Fruit fly (Drosophila melanogaster) whole organism, wandering third instar larva: Measurements from ENCODE around the gene CG33795.

Experiments used
- Abd-B ChIP-seq: fragments of >200 bp; optimal IDR thresholded peaks from 2 replicates; lab custom pipeline; 2017; ENCODE audit warnings: missing biosample characterization, missing genetic modification characterization
- Dfd ChIP-seq: fragments of >200 bp; optimal IDR thresholded peaks from 2 replicates; lab custom pipeline; 2017; ENCODE audit warnings: missing biosample characterization, missing genetic modification characterization
- GATAd ChIP-seq: sonication (Bioruptor generic); optimal IDR thresholded peaks from 2 replicates; lab custom pipeline; 2016; ENCODE audit warnings: missing biosample characterization, missing genetic modification characterization
- Hnf4 ChIP-seq: fragments of 200-800 bp; sonication (Bioruptor generic); optimal IDR thresholded peaks from 2 replicates; lab custom pipeline; 2016; ENCODE audit warnings: missing biosample characterization, mild to moderate bottlenecking, missing genetic modification characterization
- Mio ChIP-seq: sonication (Bioruptor generic); optimal IDR thresholded peaks from 2 replicates; lab custom pipeline; 2016; ENCODE audit warnings: missing biosample characterization, missing genetic modification characterization
- h ChIP-seq: fragments of 200-800 bp; sonication (Bioruptor generic); optimal IDR thresholded peaks from 3 replicates; lab custom pipeline; 2016; ENCODE audit warnings: missing biosample characterization, mild to moderate bottlenecking, missing genetic modification characterization
- sv ChIP-seq: fragments of 200-800 bp; sonication (Bioruptor generic); optimal IDR thresholded peaks from 3 replicates; lab custom pipeline; 2016; ENCODE audit warnings: missing biosample characterization, missing genetic modification characterization
- usp ChIP-seq: fragments of >200 bp; optimal IDR thresholded peaks from 2 replicates; lab custom pipeline; 2017; ENCODE audit warnings: missing biosample characterization, missing genetic modification characterization

- TF ChIP-seq usp (GFP tag; lab: Kevin White, UChicago) (no peak), Hnf4 (GFP tag; lab: Kevin White, UChicago) (no peak), Dfd (no peak), GATAd (GFP tag; lab: Kevin White, UChicago) (no peak), Mio (GFP tag; lab: Kevin White, UChicago) (no peak), Abd-B (GFP tag; lab: Kevin White, UChicago) (no peak), h (GFP tag; lab: Kevin White, UChicago) (peak; percentile 20), sv (no peak)
These were observed 3.6 kb upstream of the CG33795 start for dm6 chr3L:16174778-16175177.
